Fruit fly (Drosophila melanogaster): Measurements from ENCODE around the gene Trmt61.

DNA sequence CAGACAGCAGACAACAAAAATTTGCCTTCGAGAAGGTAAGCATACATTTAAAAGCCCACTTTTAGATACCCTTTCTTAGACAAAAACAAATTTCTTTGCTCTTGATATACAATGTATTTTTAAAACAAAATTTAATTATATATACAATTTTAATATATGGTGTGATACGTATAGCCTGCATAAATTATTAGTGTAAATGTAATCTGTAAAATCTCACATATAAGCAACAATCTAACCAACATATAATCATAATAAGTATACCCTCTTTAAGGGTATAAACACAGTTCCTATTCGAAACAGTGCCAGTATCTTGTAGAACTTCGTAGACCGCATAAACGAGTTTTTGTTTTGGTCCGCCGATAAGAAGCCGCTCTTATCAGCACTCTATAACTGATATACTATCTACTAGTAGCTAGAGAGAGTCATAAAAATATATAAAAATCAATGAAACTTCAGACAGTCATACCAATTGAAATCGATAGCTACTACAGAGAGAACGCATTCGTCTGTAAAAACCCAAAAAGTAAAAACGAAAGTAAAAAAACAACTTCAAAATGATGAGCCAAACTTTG is 44.9 kb upstream of the Trmt61 start, which contains the start of gene Kaz-m1:
- no peak for TF ChIP-seq jing (GFP tag; optimal IDR thresholded peaks at IDR 0.05)
- peak; percentile 66 for TF ChIP-seq CG15269 (tag; optimal IDR thresholded peaks at IDR 0.05)
- TF ChIP-seq Camta (GFP tag; optimal IDR thresholded peaks at IDR 0.05): no peak
- no peak for TF ChIP-seq NFAT (GFP tag; IDR thresholded peaks at IDR 0.05)
- TF ChIP-seq CG8944 (GFP tag; optimal IDR thresholded peaks at IDR 0.05): no peak
- peak; percentile 22 for TF ChIP-seq CG6254 (GFP tag; optimal IDR thresholded peaks at IDR 0.05)
- no peak for TF ChIP-seq ttk (GFP tag; IDR thresholded peaks at IDR 0.05)
- TF ChIP-seq Dfd (GFP tag; optimal IDR thresholded peaks at IDR 0.05): no peak
- TF ChIP-seq Vsx1 (GFP tag; optimal IDR thresholded peaks at IDR 0.05): no peak
- no peak for TF ChIP-seq shn (GFP tag; optimal IDR thresholded peaks at IDR 0.05)
- TF ChIP-seq maf-S (GFP tag; optimal IDR thresholded peaks at IDR 0.05): no peak
